Worm (Caenorhabditis elegans) whole organism, early embryonic: ENCODE data around the gene F46C3.2.

Experiments used
- B0310.2 ChIP-seq: sonication (generic microtip); optimal IDR thresholded peaks from 2 replicates; lab custom pipeline; 2016; ENCODE audit warnings: mild to moderate bottlenecking, missing genetic modification characterization, missing compliant biosample characterization
- aly-1 ChIP-seq: sonication (generic microtip); optimal IDR thresholded peaks from 2 replicates; lab custom pipeline; 2016; ENCODE audit warnings: missing genetic modification characterization, missing compliant biosample characterization
- ama-1 ChIP-seq: fragments of 150-350 bp; optimal IDR thresholded peaks from 2 replicates; lab custom pipeline; 2014
- ceh-13 ChIP-seq: fragments of 200-800 bp; sonication (Bioruptor generic); optimal IDR thresholded peaks from 2 replicates; lab custom pipeline; 2018; ENCODE audit warnings: mild to moderate bottlenecking, missing genetic modification characterization, missing compliant biosample characterization
- ets-7 ChIP-seq: sonication (generic microtip); optimal IDR thresholded peaks from 2 replicates; lab custom pipeline; 2016; ENCODE audit warnings: missing genotype, missing genetic modification characterization, missing compliant biosample characterization
- pes-1 ChIP-seq: fragments of 200-800 bp; sonication (Bioruptor generic); IDR thresholded peaks from 2 replicates; pipeline ENCODE4 v1.3.6; 2022; ENCODE audit warnings: missing genetic modification reagents, missing genetic modification characterization, missing compliant biosample characterization
- sea-1 ChIP-seq: fragments of 200-800 bp; sonication (Bioruptor generic); conservative IDR thresholded peaks from 2 replicates; pipeline ENCODE4 v1.3.6; 2022; ENCODE audit warnings: missing genetic modification characterization, missing compliant biosample characterization
- tbx-11 ChIP-seq: fragments of 200-800 bp; sonication (Bioruptor generic); IDR thresholded peaks from 2 replicates; pipeline ENCODE4 v1.3.6; 2022; ENCODE audit warnings: missing genetic modification characterization, missing compliant biosample characterization

ce11 chrX:11446535-11446934 is 28.0 kb upstream of the F46C3.2 start, which contains the start of gene igeg-2:
- TF ChIP-seq ama-1 (lab: Kevin White, UChicago) (no peak), aly-1 (tag; lab: Kevin White, UChicago) (no peak), ceh-13 (no peak), pes-1 (GFP tag; lab: Robert Waterston, UW) (no peak), ets-7 (no peak), B0310.2 (tag; lab: Kevin White, UChicago) (no peak), sea-1 (GFP tag; lab: Robert Waterston, UW) (no peak), tbx-11 (no peak)
